Fruit fly (Drosophila melanogaster) Kc167 (cell line): ENCODE measurements around the gene Nnp-1.

Experiments used
- Myc ChIP-seq: fragments of >200 bp; optimal IDR thresholded peaks from 2 replicates; lab custom pipeline; 2017; ENCODE audit warnings: missing external identifiers
- Sin3A ChIP-seq: fragments of >200 bp; optimal IDR thresholded peaks from 2 replicates; lab custom pipeline; 2018; ENCODE audit warnings: missing external identifiers
- insv ChIP-seq: fragments of >200 bp; optimal IDR thresholded peaks from 3 replicates; lab custom pipeline; 2018; ENCODE audit warnings: missing external identifiers
- psq ChIP-seq: fragments of >200 bp; optimal IDR thresholded peaks from 2 replicates; lab custom pipeline; 2017; ENCODE audit warnings: missing external identifiers

DNA sequence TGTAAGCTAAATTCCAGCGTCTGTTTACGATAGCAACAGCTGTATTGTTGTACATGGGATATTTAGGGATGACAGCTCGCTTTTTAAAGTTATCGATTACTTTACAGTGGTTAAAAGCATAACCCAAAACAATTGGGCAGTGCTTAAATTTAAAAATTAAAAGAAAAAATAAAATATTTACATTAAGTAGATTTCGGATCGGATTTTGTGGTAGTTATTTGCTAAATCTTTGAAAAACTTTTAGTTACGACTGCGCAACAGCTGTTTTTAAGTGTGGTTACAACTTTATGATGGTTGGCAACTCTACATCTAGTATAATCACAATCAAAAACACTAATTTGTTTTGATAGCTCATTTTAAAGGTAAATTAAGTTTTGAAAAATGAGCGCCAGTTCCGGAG, 21.3 kb upstream of the Nnp-1 start, which contains the start of the genes Ing5 and CG7099:
- TF ChIP-seq psq (lab: Kevin White, UChicago) (no peak), Sin3A (lab: Kevin White, UChicago) (no peak), Myc (lab: Kevin White, UChicago) (no peak), insv (no peak)
